Worm (Caenorhabditis elegans): Measurements from ENCODE around the gene smap-1.

smap-1 gene

ce11 chrIII:10742382-10742860 is 2.8 kb upstream of the smap-1 start, which contains the start of the genes tbb-1 and rib-2 (continued):
- TF ChIP-seq aly-2 (tag; optimal IDR thresholded peaks at IDR 0.05): no peak
- TF ChIP-seq ama-1 (optimal IDR thresholded peaks at IDR 0.05): peak; percentile 76
- peak; percentile 45 for TF ChIP-seq blmp-1 (tag; optimal IDR thresholded peaks at IDR 0.05; ENCODE audit: insufficient read depth)
- no peak for TF ChIP-seq ztf-11 (tag; optimal IDR thresholded peaks at IDR 0.05)
- no peak for TF ChIP-seq elt-1 (tag; optimal IDR thresholded peaks at IDR 0.05)
- TF ChIP-seq C34F6.9 (tag; optimal IDR thresholded peaks at IDR 0.05): peak; percentile 90

ce11 chrIII:10740518-10740917 is 926 bp upstream of the smap-1 start, which contains the start of gene K01G5.8:
Gene K01G5.8 (minus strand): TSS chrIII:10740772.
- TF ChIP-seq ama-1 (optimal IDR thresholded peaks at IDR 0.05): no peak

DNA sequence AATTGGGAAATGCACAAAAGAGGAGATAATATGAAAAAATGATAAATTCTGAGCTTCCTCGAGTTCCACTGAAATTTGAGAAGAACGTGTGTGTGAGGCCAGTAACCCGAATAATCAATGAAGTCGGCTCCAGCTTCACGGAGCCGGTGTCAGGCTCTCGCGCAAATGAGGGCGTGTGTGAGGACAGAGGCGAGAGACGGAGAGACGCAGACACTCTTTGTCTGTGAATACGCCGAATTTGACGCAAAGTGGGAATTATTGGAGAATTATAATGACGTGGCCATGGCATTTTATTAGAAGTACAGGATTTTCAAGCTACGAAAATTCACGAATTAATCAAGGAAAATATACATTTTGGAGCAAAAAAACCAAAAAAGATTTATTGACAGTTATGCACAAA is 310 bp upstream of the smap-1 start:
- TF ChIP-seq lsy-2 (tag; optimal IDR thresholded peaks at IDR 0.05): peak; percentile 37 to 64
- no peak for TF ChIP-seq elt-1 (tag; optimal IDR thresholded peaks at IDR 0.05)
- TF ChIP-seq snpc-4 (tag; optimal IDR thresholded peaks at IDR 0.05): no peak
- TF ChIP-seq sma-9 (GFP tag; optimal IDR thresholded peaks at IDR 0.05): peak; percentile 20
- no peak for TF ChIP-seq sma-9 (tag; optimal IDR thresholded peaks at IDR 0.05)
- peak; percentile 6 for TF ChIP-seq nhr-25 (tag; optimal IDR thresholded peaks at IDR 0.05)
- TF ChIP-seq nhr-129 (tag; optimal IDR thresholded peaks at IDR 0.05): peak; percentile 38
- peak; percentile 9 for TF ChIP-seq lin-13 (GFP tag; optimal IDR thresholded peaks at IDR 0.05)
- peak; percentile 25 for TF ChIP-seq fos-1 (tag; optimal IDR thresholded peaks at IDR 0.05)
- TF ChIP-seq mab-5 (tag; optimal IDR thresholded peaks at IDR 0.05): no peak
- peak; percentile 82 for TF ChIP-seq C34F6.9 (tag; optimal IDR thresholded peaks at IDR 0.05)
- TF ChIP-seq ceh-82 (tag; optimal IDR thresholded peaks at IDR 0.05): no peak
- peak; percentile 64 for TF ChIP-seq unc-55 (GFP tag; optimal IDR thresholded peaks at IDR 0.05)
- TF ChIP-seq egl-27 (tag; optimal IDR thresholded peaks at IDR 0.05): peak; percentile 3
- peak; percentile 54 for TF ChIP-seq ama-1 (optimal IDR thresholded peaks at IDR 0.05)
- peak in 1 of 2 experiments; percentile 0 for TF ChIP-seq mdl-1 (tag; optimal IDR thresholded peaks at IDR 0.05)
- no peak for TF ChIP-seq unc-62 (GFP tag; optimal IDR thresholded peaks at IDR 0.05)
- TF ChIP-seq crh-2 (tag; optimal IDR thresholded peaks at IDR 0.05): peak; percentile 86
- TF ChIP-seq ZK546.5 (tag; optimal IDR thresholded peaks at IDR 0.05): no peak
- TF ChIP-seq Y55F3AM.14 (GFP tag; optimal IDR thresholded peaks at IDR 0.05): peak; percentile 8
- TF ChIP-seq ceh-16 (tag; optimal IDR thresholded peaks at IDR 0.05): no peak
- TF ChIP-seq F13H6.1 (tag; optimal IDR thresholded peaks at IDR 0.05): peak; percentile 50
- no peak for TF ChIP-seq sem-4 (tag; optimal IDR thresholded peaks at IDR 0.05)

- no peak for TF ChIP-seq sem-4 (tag; optimal IDR thresholded peaks at IDR 0.05)
- no peak for TF ChIP-seq unc-39 (tag; optimal IDR thresholded peaks at IDR 0.05)
- no peak for TF ChIP-seq elt-3 (tag; optimal IDR thresholded peaks at IDR 0.05)
- no peak for TF ChIP-seq alr-1 (tag; optimal IDR thresholded peaks at IDR 0.05)
- TF ChIP-seq elt-1 (tag; optimal IDR thresholded peaks at IDR 0.05): no peak
- no peak for TF ChIP-seq nhr-11 (tag; optimal IDR thresholded peaks at IDR 0.05)
- no peak for TF ChIP-seq egl-27 (tag; optimal IDR thresholded peaks at IDR 0.05)
- TF ChIP-seq snpc-4 (tag; optimal IDR thresholded peaks at IDR 0.05): no peak
- TF ChIP-seq unc-62 (GFP tag; optimal IDR thresholded peaks at IDR 0.05): no peak
- TF ChIP-seq nhr-77 (tag; optimal IDR thresholded peaks at IDR 0.05): no peak
Observed at ce11 chrIII:10738081-10738480, 1.5 kb downstream of the smap-1 start.

ce11 chrIII:10736322-10736985 is 3.1 kb downstream of the smap-1 start:
- TF ChIP-seq ztf-11 (tag; optimal IDR thresholded peaks at IDR 0.05): no peak
- TF ChIP-seq ceh-16 (tag; optimal IDR thresholded peaks at IDR 0.05): no peak
- peak; percentile 8 for TF ChIP-seq nhr-25 (tag; optimal IDR thresholded peaks at IDR 0.05)
- peak; percentile 9 for TF ChIP-seq sma-3 (GFP tag; optimal IDR thresholded peaks at IDR 0.05)
